Fruit fly (Drosophila melanogaster) whole organism, pupa: ENCODE data around the gene RPA2.

Experiments
- CG10348 ChIP-seq: fragments of 200-800 bp; sonication (Bioruptor generic); IDR thresholded peaks from 2 replicates; pipeline ENCODE4 v1.3.6; 2022; ENCODE audit warnings: missing biosample characterization, missing genetic modification characterization
- CG12605 ChIP-seq: fragments of 200-800 bp; sonication (Bioruptor generic); IDR thresholded peaks from 2 replicates; pipeline ENCODE4 v1.3.6; 2022; ENCODE audit warnings: missing biosample characterization, missing genetic modification characterization
- CG13204 ChIP-seq: fragments of 200-800 bp; sonication (Bioruptor generic); optimal IDR thresholded peaks from 2 replicates; lab custom pipeline; 2018; ENCODE audit warnings: missing biosample characterization, mild to moderate bottlenecking, missing genetic modification characterization, moderate library complexity
- CG14655 ChIP-seq: fragments of 200-800 bp; sonication (Bioruptor generic); optimal IDR thresholded peaks from 3 replicates; lab custom pipeline; 2017; ENCODE audit warnings: mild to moderate bottlenecking, missing biosample characterization, missing genetic modification reagents, missing genetic modification characterization
- CG15710 ChIP-seq: fragments of 200-800 bp; sonication (Bioruptor generic); optimal IDR thresholded peaks from 2 replicates; lab custom pipeline; 2018; ENCODE audit warnings: missing biosample characterization, mild to moderate bottlenecking, missing genetic modification characterization, moderate library complexity
- CG17806 ChIP-seq: fragments of 200-800 bp; sonication (Bioruptor generic); optimal IDR thresholded peaks from 2 replicates; lab custom pipeline; 2018; ENCODE audit warnings: missing biosample characterization, mild to moderate bottlenecking, missing genetic modification characterization, moderate library complexity
- CG32121 ChIP-seq: fragments of 200-800 bp; sonication (Bioruptor generic); IDR thresholded peaks from 2 replicates; pipeline ENCODE4 v1.3.6; 2022; ENCODE audit warnings: missing biosample characterization, missing genetic modification characterization
- CG34367 ChIP-seq: fragments of 200-800 bp; sonication (Bioruptor generic); optimal IDR thresholded peaks from 2 replicates; lab custom pipeline; 2018; ENCODE audit warnings: missing biosample characterization, mild to moderate bottlenecking, missing genetic modification characterization
- CG4496 ChIP-seq: fragments of 200-800 bp; sonication (Bioruptor generic); IDR thresholded peaks from 3 replicates; pipeline ENCODE4 v1.3.6; 2022; ENCODE audit warnings: missing biosample characterization, missing genetic modification characterization
- CG8159 ChIP-seq: fragments of 200-800 bp; sonication (Bioruptor generic); optimal IDR thresholded peaks from 3 replicates; lab custom pipeline; 2018; ENCODE audit warnings: missing biosample characterization, mild to moderate bottlenecking, missing genetic modification characterization, moderate library complexity
- CG8301 ChIP-seq: fragments of 200-800 bp; sonication (Bioruptor generic); optimal IDR thresholded peaks from 2 replicates; lab custom pipeline; 2018; ENCODE audit warnings: missing biosample characterization, mild to moderate bottlenecking, missing genetic modification characterization
- CG9948 ChIP-seq: fragments of 200-800 bp; sonication (Bioruptor generic); optimal IDR thresholded peaks from 2 replicates; lab custom pipeline; 2018; ENCODE audit warnings: missing biosample characterization, mild to moderate bottlenecking, missing genetic modification characterization, moderate library complexity
- D1 ChIP-seq: fragments of 200-800 bp; sonication (Bioruptor generic); optimal IDR thresholded peaks from 2 replicates; lab custom pipeline; 2018; ENCODE audit warnings: missing biosample characterization, mild to moderate bottlenecking, missing genetic modification characterization, moderate library complexity
- EcR ChIP-seq: fragments of 200-800 bp; sonication (Bioruptor generic); optimal IDR thresholded peaks from 3 replicates; lab custom pipeline; 2019; ENCODE audit warnings: missing biosample characterization, missing genetic modification characterization, mild to moderate bottlenecking, moderate library complexity, missing genetic modification reagents
- Ets98B ChIP-seq: fragments of 200-800 bp; sonication (Bioruptor generic); IDR thresholded peaks from 2 replicates; pipeline ENCODE4 v1.3.6; 2022; ENCODE audit warnings: missing biosample characterization, missing genetic modification characterization
- Pif1A ChIP-seq: fragments of 200-800 bp; sonication (Bioruptor generic); optimal IDR thresholded peaks from 3 replicates; lab custom pipeline; 2016; ENCODE audit warnings: missing biosample characterization, missing genetic modification characterization
- Pif1B ChIP-seq: fragments of 200-800 bp; sonication (Bioruptor generic); optimal IDR thresholded peaks from 3 replicates; lab custom pipeline; 2016; ENCODE audit warnings: missing biosample characterization, missing genetic modification characterization
- Snoo ChIP-seq: fragments of 200-800 bp; sonication (Bioruptor generic); optimal IDR thresholded peaks from 3 replicates; lab custom pipeline; 2017; ENCODE audit warnings: missing biosample characterization, mild to moderate bottlenecking, missing genetic modification characterization, inconsistent platforms
- fd96Ca ChIP-seq: fragments of 200-800 bp; sonication (Bioruptor generic); IDR thresholded peaks from 3 replicates; pipeline ENCODE4 v1.3.6; 2022; ENCODE audit warnings: missing biosample characterization, missing genetic modification characterization
- gl ChIP-seq: fragments of 200-800 bp; sonication (Bioruptor generic); optimal IDR thresholded peaks from 2 replicates; lab custom pipeline; 2018; ENCODE audit warnings: missing biosample characterization, mild to moderate bottlenecking, missing genetic modification characterization
- rn ChIP-seq: fragments of 200-800 bp; sonication (Bioruptor generic); IDR thresholded peaks from 2 replicates; pipeline ENCODE4 v1.3.6; 2022; ENCODE audit warnings: missing biosample characterization, missing genetic modification characterization

Gene RPA2

DNA sequence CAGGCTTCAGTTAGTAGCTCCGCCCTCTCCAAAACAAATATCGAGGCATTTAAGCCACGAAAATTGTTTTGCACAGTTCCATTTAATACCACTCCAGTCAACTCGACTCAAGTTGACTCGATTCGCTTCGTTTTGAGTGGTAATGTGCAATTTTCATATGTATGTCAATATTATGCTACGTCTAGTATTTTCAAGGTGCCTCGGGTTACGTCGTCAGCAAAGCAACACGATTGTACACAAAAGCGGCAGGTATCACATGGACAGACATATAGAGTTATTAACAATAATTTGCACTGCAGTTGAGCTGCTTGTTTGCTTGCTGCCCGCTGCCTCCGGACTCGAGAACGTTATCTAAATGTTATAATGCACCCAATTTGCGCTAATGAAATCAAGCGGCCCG lies 20.9 kb downstream of the RPA2 start:
- TF ChIP-seq CG12605 (GFP tag; lab: Robert Waterston, UW) (no peak), CG8301 (tag; lab: Kevin White, UChicago) (no peak), CG13204 (no peak), rn (GFP tag; lab: Robert Waterston, UW) (no peak), D1 (tag; lab: Kevin White, UChicago) (no peak), Ets98B (GFP tag; lab: Robert Waterston, UW) (no peak), CG4496 (GFP tag; lab: Robert Waterston, UW) (no peak), EcR (no peak), CG32121 (GFP tag; lab: Robert Waterston, UW) (no peak), Pif1A (no peak), gl (no peak)

DNA sequence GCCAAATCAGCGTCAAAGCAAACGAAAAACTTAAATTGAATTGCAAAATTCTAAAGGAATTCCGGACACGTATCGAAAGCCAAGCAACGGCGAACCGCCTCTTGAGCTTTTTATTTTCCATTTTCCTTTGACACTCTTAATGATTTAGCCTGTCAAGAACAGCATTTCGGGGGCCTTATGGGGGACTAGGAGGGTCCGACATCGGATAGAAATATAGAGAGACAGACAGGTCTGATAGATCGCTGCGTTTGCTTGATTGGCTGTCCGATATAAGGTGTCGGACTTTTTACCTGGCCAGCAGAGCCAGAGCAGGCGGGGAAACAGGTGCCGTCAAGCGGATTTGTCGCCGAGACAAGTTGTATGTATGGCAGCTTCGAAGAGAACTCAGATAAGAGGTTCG lies 21.6 kb downstream of the RPA2 start:
- no peak for TF ChIP-seq Pif1A
- no peak for TF ChIP-seq CG15710
- no peak for TF ChIP-seq rn (GFP tag; lab: Robert Waterston, UW)
- TF ChIP-seq, all 21 proteins: peak for 0

DNA sequence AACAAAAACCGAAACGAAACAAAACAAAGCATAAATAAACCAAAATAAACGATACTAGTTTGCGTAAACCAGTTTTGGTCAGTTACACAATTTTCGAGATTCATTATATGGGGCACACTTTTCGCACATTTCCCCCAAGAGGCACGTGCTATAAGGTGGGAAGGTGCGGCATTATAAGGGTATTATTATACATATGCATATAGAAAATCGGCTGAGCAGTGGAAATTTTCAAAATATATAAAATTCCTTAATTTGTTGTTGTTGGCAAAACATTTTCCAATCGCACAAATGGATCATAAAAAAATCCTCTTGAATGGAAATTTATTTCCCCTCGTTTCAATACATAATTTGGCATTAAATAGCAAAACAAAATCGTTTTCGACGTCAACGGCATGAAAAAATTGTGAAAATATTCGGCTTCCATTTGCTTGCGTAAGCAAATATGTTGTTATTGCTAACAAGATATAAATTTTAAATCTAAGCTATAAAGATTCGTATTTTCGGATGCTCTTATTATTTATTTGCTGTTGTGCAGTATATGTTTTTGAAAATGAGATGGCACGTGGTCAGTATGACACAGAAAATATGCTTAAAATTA lies 27.4 kb downstream of the RPA2 start:
- TF ChIP-seq D1 (tag; lab: Kevin White, UChicago), result peak; percentile 28
- TF ChIP-seq CG9948 (tag; lab: Kevin White, UChicago), result no peak
- no peak for TF ChIP-seq Pif1A
- no peak for TF ChIP-seq CG34367 (tag; lab: Kevin White, UChicago)

DNA sequence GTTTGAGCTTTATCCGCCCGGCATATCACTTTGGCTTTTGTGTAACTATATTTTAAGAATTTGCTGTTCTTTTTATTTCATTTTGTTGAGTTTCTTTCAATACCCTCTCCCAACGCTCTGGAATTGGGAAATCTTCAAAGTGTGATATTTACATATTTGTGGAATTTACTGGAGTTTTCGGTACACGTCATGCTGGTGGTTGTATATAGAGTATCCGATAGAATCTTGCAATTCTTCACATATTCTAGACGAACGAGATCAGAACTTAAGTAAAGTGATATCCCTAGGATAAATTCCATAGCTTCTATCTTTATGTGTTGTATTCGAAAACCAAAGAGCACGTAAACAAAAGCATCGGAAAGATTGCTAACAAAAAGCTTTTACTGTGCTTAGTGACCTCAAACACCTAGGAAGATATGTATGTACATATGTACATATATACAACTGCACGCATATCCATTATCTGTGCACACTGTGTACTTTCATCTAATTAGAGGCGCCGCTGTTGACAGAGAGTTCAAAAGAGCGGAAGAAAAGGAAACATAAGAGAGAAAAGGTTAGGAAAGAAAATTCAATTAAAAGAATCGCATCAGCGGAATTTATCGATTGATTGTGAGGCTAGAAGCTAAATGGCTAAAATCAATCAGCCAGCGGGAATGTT lies 29.1 kb downstream of the RPA2 start:
- TF ChIP-seq CG32121 (GFP tag; lab: Robert Waterston, UW) (no peak), fd96Ca (no peak), gl (no peak), CG17806 (tag; lab: Kevin White, UChicago) (no peak), CG4496 (GFP tag; lab: Robert Waterston, UW) (no peak), Pif1A (no peak), Ets98B (GFP tag; lab: Robert Waterston, UW) (no peak), CG9948 (tag; lab: Kevin White, UChicago) (no peak), CG13204 (no peak), CG34367 (tag; lab: Kevin White, UChicago) (no peak), CG10348 (GFP tag; lab: Robert Waterston, UW) (no peak), rn (GFP tag; lab: Robert Waterston, UW) (no peak), CG14655 (GFP tag; lab: Kevin White, UChicago) (no peak), EcR (no peak), CG8301 (tag; lab: Kevin White, UChicago) (no peak), CG8159 (tag; lab: Kevin White, UChicago) (no peak)

DNA sequence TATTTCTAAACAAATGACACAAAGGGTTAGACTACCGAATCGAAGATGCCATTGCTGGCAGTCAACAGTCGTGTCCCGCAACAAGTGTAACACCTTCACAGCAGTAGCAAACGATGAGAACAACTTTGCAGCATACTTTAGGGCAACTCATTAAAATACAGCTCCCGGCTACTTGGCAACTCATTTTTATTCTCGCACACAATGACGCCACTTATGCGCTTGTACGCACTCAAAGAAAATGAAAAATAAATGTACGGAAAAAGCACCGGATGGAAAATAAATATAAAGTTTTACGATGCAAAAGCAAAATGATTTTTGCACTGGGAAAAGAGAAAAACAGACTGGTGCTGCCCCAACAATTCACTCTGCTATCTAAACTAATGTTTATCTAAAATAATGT lies 34.8 kb downstream of the RPA2 start:
- TF ChIP-seq Snoo (no peak), gl (peak; percentile 59), CG34367 (tag; lab: Kevin White, UChicago) (peak; percentile 38), CG4496 (GFP tag; lab: Robert Waterston, UW) (peak; percentile 77), rn (GFP tag; lab: Robert Waterston, UW) (no peak), Pif1B (GFP tag; lab: Kevin White, UChicago) (no peak), fd96Ca (no peak; the same call in 2 of the 3 replicates), Pif1A (peak; percentile 29), CG8301 (tag; lab: Kevin White, UChicago) (peak; percentile 40), CG10348 (GFP tag; lab: Robert Waterston, UW) (no peak), CG14655 (GFP tag; lab: Kevin White, UChicago) (peak; percentile 58), D1 (tag; lab: Kevin White, UChicago) (peak; percentile 43), CG12605 (GFP tag; lab: Robert Waterston, UW) (peak; percentile 73), CG17806 (tag; lab: Kevin White, UChicago) (no peak), CG15710 (peak; percentile 9), CG13204 (no peak), EcR (no peak), CG8159 (tag; lab: Kevin White, UChicago) (peak; percentile 9), CG32121 (GFP tag; lab: Robert Waterston, UW) (peak; percentile 16; the same call in 1 of the 2 replicates), CG9948 (tag; lab: Kevin White, UChicago) (no peak), Ets98B (GFP tag; lab: Robert Waterston, UW) (peak; percentile 61)
- TF ChIP-seq, all 21 proteins: peak for 12

DNA sequence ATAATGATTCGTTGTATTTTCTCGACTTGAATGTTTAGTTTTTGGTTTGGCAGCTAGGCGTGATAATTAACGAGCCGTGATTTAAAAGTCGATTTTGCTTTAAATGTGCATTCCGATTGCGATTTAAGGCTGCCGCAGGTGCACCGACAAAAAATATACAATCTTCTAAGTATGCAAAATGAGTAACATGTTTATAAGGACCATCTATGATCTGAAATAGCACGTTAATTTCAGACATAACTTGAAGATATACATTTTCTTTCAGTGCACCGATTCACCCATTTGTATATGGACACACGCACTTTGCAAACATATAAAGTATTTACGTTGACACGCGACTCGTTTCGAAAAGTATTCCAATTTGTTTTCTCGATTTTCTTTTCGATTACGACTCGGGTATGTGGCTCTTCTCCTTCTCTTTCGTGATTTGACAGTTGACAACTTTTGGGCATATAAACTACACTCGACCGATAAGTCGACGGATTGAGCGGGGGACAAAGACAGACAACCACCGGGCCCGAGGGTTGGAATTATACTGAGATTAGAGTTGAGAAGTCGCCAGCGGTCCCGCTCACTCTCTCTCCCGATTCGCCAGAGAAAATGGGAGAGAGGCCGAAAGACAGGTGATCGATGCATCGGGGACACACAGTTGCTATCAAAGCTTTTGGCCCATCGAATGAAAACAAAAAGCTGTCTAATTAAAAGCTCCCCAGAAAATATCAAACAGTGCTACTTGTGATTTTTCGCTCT lies 35.9 kb downstream of the RPA2 start:
- TF ChIP-seq fd96Ca, result 0 out of 3 replicates have a peak, but pooled peaks have one; percentile 32
- peak; percentile 65 for TF ChIP-seq CG32121 (GFP tag; lab: Robert Waterston, UW)
- peak; percentile 2 for TF ChIP-seq CG8301 (tag; lab: Kevin White, UChicago)
- TF ChIP-seq D1 (tag; lab: Kevin White, UChicago), result no peak
